Worm (Caenorhabditis elegans): ENCODE data around the gene hot-9.

The hot-9 gene

ce11 chrIV:5054297-5054696 is 9.0 kb upstream of the hot-9 start:
- peak; percentile 62 for TF ChIP-seq unc-30 (tag; optimal IDR thresholded peaks at IDR 0.05)
- no peak for TF ChIP-seq ama-1 (optimal IDR thresholded peaks at IDR 0.05)
- TF ChIP-seq mab-9 (GFP tag; IDR thresholded peaks at IDR 0.05) = peak; percentile 48; the same call in 1 of the 2 replicates

- TF ChIP-seq nhr-85 (tag) (peak; percentile 49), sup-37 (GFP tag; optimal IDR thresholded peaks at IDR 0.05) (no peak)
These were observed 6.5 kb downstream of the hot-9 start for ce11 chrIV:5038744-5039143.

- no peak for TF ChIP-seq sup-37 (GFP tag; optimal IDR thresholded peaks at IDR 0.05)
- no peak for TF ChIP-seq lsy-2 (tag; optimal IDR thresholded peaks at IDR 0.05)
- no peak for TF ChIP-seq xbp-1 (tag; optimal IDR thresholded peaks at IDR 0.05)
- TF ChIP-seq hpl-2 (GFP tag; optimal IDR thresholded peaks at IDR 0.05) = no peak
- no peak for TF ChIP-seq ets-5 (GFP tag; IDR thresholded peaks at IDR 0.05)
- TF ChIP-seq unc-86 (tag; optimal IDR thresholded peaks at IDR 0.05) = no peak
- TF ChIP-seq hlh-17 (GFP tag; optimal IDR thresholded peaks at IDR 0.05; ENCODE audit: borderline replicate concordance) = no peak
- no peak for TF ChIP-seq lin-14 (GFP tag; optimal IDR thresholded peaks at IDR 0.05)
- TF ChIP-seq nhr-19 (GFP tag; conservative IDR thresholded peaks at IDR 0.05) = no peak
- no peak for TF ChIP-seq fkh-8 (tag; optimal IDR thresholded peaks at IDR 0.05)
- no peak for TF ChIP-seq ama-1 (optimal IDR thresholded peaks at IDR 0.05)
- TF ChIP-seq nhr-20 (tag; optimal IDR thresholded peaks at IDR 0.05) = no peak
- TF ChIP-seq ztf-11 (tag; optimal IDR thresholded peaks at IDR 0.05) = no peak
- no peak for TF ChIP-seq ces-1 (GFP tag; optimal IDR thresholded peaks at IDR 0.05)
- no peak for TF ChIP-seq ceh-88 (GFP tag; IDR thresholded peaks at IDR 0.05)
- no peak for TF ChIP-seq ceh-63 (GFP tag; optimal IDR thresholded peaks at IDR 0.05)
These were observed 7.8 kb downstream of the hot-9 start, which contains the start of gene C09B9.1 for ce11 chrIV:5037489-5037888. Gene C09B9.1 (plus strand): TSS chrIV:5037789.

- TF ChIP-seq isw-1 (GFP tag; IDR thresholded peaks at IDR 0.05) (no peak), irx-1 (tag; optimal IDR thresholded peaks at IDR 0.05) (no peak), aly-2 (tag; optimal IDR thresholded peaks at IDR 0.05) (no peak), nhr-19 (GFP tag; conservative IDR thresholded peaks at IDR 0.05) (no peak), nhr-20 (tag; optimal IDR thresholded peaks at IDR 0.05) (no peak), ztf-11 (tag; optimal IDR thresholded peaks at IDR 0.05) (no peak), unc-30 (tag; optimal IDR thresholded peaks at IDR 0.05) (no peak), sup-37 (GFP tag; optimal IDR thresholded peaks at IDR 0.05) (no peak), nhr-71 (tag; optimal IDR thresholded peaks at IDR 0.05) (no peak), C04F5.9 (tag; optimal IDR thresholded peaks at IDR 0.05) (no peak), snpc-4 (tag; optimal IDR thresholded peaks at IDR 0.05) (no peak), efl-1 (optimal IDR thresholded peaks at IDR 0.05) (no peak), efl-1 (GFP tag; optimal IDR thresholded peaks at IDR 0.05 in 1 of 2) (no peak), vab-15 (tag; optimal IDR thresholded peaks at IDR 0.05) (no peak), zip-4 (GFP tag; optimal IDR thresholded peaks at IDR 0.05) (no peak), fos-1 (tag; optimal IDR thresholded peaks at IDR 0.05) (no peak), tlp-1 (tag; optimal IDR thresholded peaks at IDR 0.05) (no peak), tbx-2 (tag; optimal IDR thresholded peaks at IDR 0.05) (no peak), dpl-1 (GFP tag; optimal IDR thresholded peaks at IDR 0.05) (no peak), sptf-1 (tag; optimal IDR thresholded peaks at IDR 0.05) (no peak)
These were observed 12.0 kb downstream of the hot-9 start, which contains the start of gene C09B9.4 for ce11 chrIV:5033276-5033675. Gene C09B9.4 (minus strand): TSS chrIV:5033376.

- no peak for TF ChIP-seq nhr-85 (tag)
- TF ChIP-seq swsn-7 (tag; optimal IDR thresholded peaks at IDR 0.05) = no peak
- TF ChIP-seq rnt-1 (tag; optimal IDR thresholded peaks at IDR 0.05) = no peak
These were observed 13.9 kb downstream of the hot-9 start for ce11 chrIV:5031346-5031745.

Measured in whole organism, L1 larva.